Fruit fly (Drosophila melanogaster) S2 (cell line): ENCODE data around the gene CG18234.

ENCODE experiments used
- CG8478 ChIP-seq: fragments of >200 bp; optimal IDR thresholded peaks from 2 replicates; lab custom pipeline; 2018
- CTCF ChIP-seq, 2 experiments: fragments of >200 bp; optimal IDR thresholded peaks; 2 replicates each; lab custom pipeline; 2018

DNA sequence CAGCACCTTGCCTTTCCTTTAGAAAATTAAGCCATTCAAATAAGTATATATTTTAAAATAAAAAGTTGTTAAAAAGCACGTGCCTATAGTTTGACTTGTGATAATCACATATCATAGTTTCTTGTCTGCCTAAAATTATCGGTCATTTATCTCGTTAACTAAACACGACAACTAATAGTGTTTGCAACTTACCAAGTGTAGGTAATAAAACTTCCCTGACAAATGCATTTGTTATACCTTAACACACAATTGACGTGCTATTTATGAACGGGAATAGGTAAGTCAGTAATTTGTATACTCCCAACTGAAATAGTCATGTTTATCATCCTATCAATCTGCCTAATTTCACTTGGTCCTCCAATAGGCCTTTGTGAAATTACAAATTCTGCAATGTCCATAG, at the start of gene CG18234:
- TF ChIP-seq CG8478 (lab: Kevin White, UChicago) (no peak), CTCF (optimal IDR thresholded peaks at IDR 0.05; lab: Kevin White, UChicago) (no peak)
